Fruit fly (Drosophila melanogaster): ENCODE measurements around the gene Cse1.

Gene Cse1

DNA sequence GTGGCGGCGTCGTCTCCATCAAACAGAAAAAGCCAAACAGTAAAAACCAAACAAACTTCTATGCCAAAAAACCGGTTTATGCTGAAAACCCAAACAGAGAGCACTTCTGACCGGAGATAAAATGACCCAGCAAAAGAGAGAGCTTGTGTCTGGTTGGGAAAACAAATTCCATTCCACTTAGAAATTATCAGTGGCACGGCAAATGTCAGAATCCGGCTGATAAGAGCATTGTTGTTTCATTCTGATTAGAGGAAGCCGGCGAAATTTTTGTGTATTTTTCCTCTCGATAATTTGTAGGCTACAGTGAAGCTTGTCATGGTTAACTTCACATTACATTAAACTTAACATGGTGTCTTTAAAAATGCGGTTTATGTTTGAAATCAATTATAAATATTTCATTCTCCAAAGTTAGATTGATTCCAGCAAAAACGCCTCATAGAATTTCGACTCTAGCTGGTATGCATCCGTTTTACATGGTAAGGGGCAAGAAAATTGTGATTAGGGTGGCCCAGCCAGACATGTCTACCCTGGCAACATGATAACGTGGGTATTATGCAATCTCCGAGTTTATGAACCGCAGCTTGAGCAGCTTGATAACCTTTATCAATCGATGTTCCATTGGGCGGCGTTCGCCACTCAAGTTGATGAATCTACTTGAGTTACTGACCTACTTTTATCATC lies 7.4 kb downstream of the Cse1 start (continued):
- TF ChIP-seq CG5245 (GFP tag; optimal IDR thresholded peaks at IDR 0.05), result no peak
- TF ChIP-seq CrebB (tag; optimal IDR thresholded peaks at IDR 0.05), result no peak
- no peak for TF ChIP-seq Rx (GFP tag; IDR thresholded peaks at IDR 0.05)
- no peak for TF ChIP-seq kah (GFP tag; optimal IDR thresholded peaks at IDR 0.05)
- no peak for TF ChIP-seq Drgx (GFP tag; IDR thresholded peaks at IDR 0.05)
- TF ChIP-seq BEAF-32 (GFP tag; optimal IDR thresholded peaks at IDR 0.05), result no peak
- TF ChIP-seq CG31365 (tag; optimal IDR thresholded peaks at IDR 0.05), result no peak
- TF ChIP-seq CG2202 (tag; optimal IDR thresholded peaks at IDR 0.05), result no peak
- TF ChIP-seq jing (GFP tag; optimal IDR thresholded peaks at IDR 0.05), result no peak
- TF ChIP-seq Taf1 (GFP tag; IDR thresholded peaks at IDR 0.05), result no peak
- TF ChIP-seq Hsf (GFP tag; optimal IDR thresholded peaks at IDR 0.05), result no peak
- no peak for TF ChIP-seq yki (optimal IDR thresholded peaks at IDR 0.05)
- TF ChIP-seq CG32532 (GFP tag; IDR thresholded peaks at IDR 0.05), result peak; percentile 22; the same call in 1 of the 2 replicates
- no peak for TF ChIP-seq bowl (GFP tag; IDR thresholded peaks at IDR 0.05)
- TF ChIP-seq Adf1 (GFP tag; IDR thresholded peaks at IDR 0.05), result no peak
- TF ChIP-seq gsb (GFP tag; IDR thresholded peaks at IDR 0.05), result no peak
- peak; percentile 14 for TF ChIP-seq CG9727 (GFP tag; optimal IDR thresholded peaks at IDR 0.05)
- no peak for TF ChIP-seq CG1024 (GFP tag; IDR thresholded peaks at IDR 0.05)
- TF ChIP-seq CG12299 (tag; optimal IDR thresholded peaks at IDR 0.05), result no peak
- no peak for TF ChIP-seq sim (GFP tag; IDR thresholded peaks at IDR 0.05)
- TF ChIP-seq lab (GFP tag; optimal IDR thresholded peaks at IDR 0.05), result peak; percentile 9
- no peak for TF ChIP-seq bsh (GFP tag; optimal IDR thresholded peaks at IDR 0.05)
- TF ChIP-seq CG11696 (GFP tag; IDR thresholded peaks at IDR 0.05), result no peak
- TF ChIP-seq Scr (GFP tag; IDR thresholded peaks at IDR 0.05; ENCODE audit: partially characterized antibody), result no peak
- 0 out of 3 replicates have a peak, but pooled peaks have one; percentile 23 for TF ChIP-seq CG6791 (GFP tag; IDR thresholded peaks at IDR 0.05; ENCODE audit: partially characterized antibody)
- peak; percentile 37 for TF ChIP-seq sug (tag; optimal IDR thresholded peaks at IDR 0.05)
- no peak for TF ChIP-seq pnt (GFP tag; optimal IDR thresholded peaks at IDR 0.05)
- TF ChIP-seq crp (GFP tag; optimal IDR thresholded peaks at IDR 0.05), result no peak
- no peak for TF ChIP-seq CG15073 (GFP tag; optimal IDR thresholded peaks at IDR 0.05)
- TF ChIP-seq C15 (GFP tag; IDR thresholded peaks at IDR 0.05), result no peak
- no peak for TF ChIP-seq CG7357 (GFP tag; IDR thresholded peaks at IDR 0.05)
- no peak for TF ChIP-seq Oaz (GFP tag; IDR thresholded peaks at IDR 0.05)
- TF ChIP-seq HmgZ (tag; optimal IDR thresholded peaks at IDR 0.05), result no peak
- TF ChIP-seq dysf (GFP tag; IDR thresholded peaks at IDR 0.05), result peak; percentile 59; the same call in 2 of the 3 replicates
- TF ChIP-seq CG3065 (GFP tag; optimal IDR thresholded peaks at IDR 0.05), result no peak
- no peak for TF ChIP-seq CG8924 (tag; optimal IDR thresholded peaks at IDR 0.05)
- peak; percentile 42; the same call in 2 of the 3 replicates for TF ChIP-seq Aef1 (GFP tag; IDR thresholded peaks at IDR 0.05)
- TF ChIP-seq row (GFP tag; IDR thresholded peaks at IDR 0.05), result peak; percentile 37; the same call in 2 of the 3 replicates
- TF ChIP-seq CG4854 (GFP tag; optimal IDR thresholded peaks at IDR 0.05), result no peak
- TF ChIP-seq Side (GFP tag; optimal IDR thresholded peaks at IDR 0.05), result peak; percentile 22
- no peak for TF ChIP-seq CG2889 (GFP tag; IDR thresholded peaks at IDR 0.05)
- TF ChIP-seq CG3995 (GFP tag; optimal IDR thresholded peaks at IDR 0.05), result no peak
- no peak for TF ChIP-seq CG16813 (GFP tag; IDR thresholded peaks at IDR 0.05; ENCODE audit: partially characterized antibody)
- no peak for TF ChIP-seq cato (GFP tag; optimal IDR thresholded peaks at IDR 0.05; ENCODE audit: borderline replicate concordance)
- TF ChIP-seq CG9932 (GFP tag; IDR thresholded peaks at IDR 0.05), result peak; percentile 57
- TF ChIP-seq psq (GFP tag; optimal IDR thresholded peaks at IDR 0.05), result no peak
- TF ChIP-seq dmrt11E (tag; optimal IDR thresholded peaks at IDR 0.05), result no peak
- no peak for TF ChIP-seq CG7928 (GFP tag; optimal IDR thresholded peaks at IDR 0.05)
- TF ChIP-seq CG4360 (GFP tag; IDR thresholded peaks at IDR 0.05), result no peak
- peak; percentile 8 for TF ChIP-seq CG1792 (GFP tag; optimal IDR thresholded peaks at IDR 0.05)
- TF ChIP-seq Hr78 (GFP tag; optimal IDR thresholded peaks at IDR 0.05), result no peak
